Worm (Caenorhabditis elegans): ENCODE measurements around the gene srz-99.

Gene srz-99

DNA sequence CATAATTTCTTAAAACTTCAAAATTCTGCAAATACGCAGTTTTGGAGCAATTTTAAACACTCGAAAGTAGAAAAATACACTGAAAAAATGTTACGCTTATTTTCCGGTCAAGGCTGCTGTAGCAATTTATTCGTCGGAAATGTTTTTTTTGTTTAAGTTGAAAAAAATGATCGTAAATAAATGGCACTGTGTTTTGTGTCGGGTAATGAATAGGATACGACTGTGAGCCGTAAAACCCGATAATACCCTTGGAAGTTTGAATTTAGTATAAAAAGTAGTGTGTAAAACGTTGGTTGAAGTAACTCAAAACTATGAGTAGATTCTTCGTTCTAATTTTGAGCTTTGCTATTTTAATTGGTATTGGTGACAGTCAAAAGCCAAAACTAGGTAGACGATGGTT lies 3.1 kb upstream of the srz-99 start, which contains the start of gene T25E12.14:
Gene T25E12.14 (plus strand): TSS at position 301 of the 400 bp plus-strand sequence.
- TF ChIP-seq unc-62 (GFP tag; optimal IDR thresholded peaks at IDR 0.05), result no peak

DNA sequence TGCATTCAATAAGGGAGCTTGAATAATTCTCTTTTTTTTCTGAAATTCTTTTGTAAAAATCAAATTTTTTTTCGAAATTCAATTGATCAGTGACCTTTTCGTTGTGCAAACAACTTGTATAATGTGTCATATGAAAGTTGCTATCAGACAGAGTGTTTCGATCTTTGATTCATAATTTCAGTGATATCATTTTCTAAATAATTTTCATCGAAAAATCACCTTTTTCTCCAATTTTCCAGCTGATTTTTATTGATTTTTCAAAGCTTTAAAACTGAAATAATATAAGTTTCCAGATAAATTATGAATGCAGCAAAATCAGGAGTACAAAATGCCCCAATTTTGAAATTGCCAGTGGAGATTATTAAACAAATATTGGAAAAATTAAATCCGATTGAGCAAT lies 1.6 kb upstream of the srz-99 start, which contains the start of gene fbxa-127:
Gene fbxa-127 (plus strand): TSS at position 301 of the 400 bp plus-strand sequence.
- TF ChIP-seq unc-62 (GFP tag; optimal IDR thresholded peaks at IDR 0.05), result no peak

DNA sequence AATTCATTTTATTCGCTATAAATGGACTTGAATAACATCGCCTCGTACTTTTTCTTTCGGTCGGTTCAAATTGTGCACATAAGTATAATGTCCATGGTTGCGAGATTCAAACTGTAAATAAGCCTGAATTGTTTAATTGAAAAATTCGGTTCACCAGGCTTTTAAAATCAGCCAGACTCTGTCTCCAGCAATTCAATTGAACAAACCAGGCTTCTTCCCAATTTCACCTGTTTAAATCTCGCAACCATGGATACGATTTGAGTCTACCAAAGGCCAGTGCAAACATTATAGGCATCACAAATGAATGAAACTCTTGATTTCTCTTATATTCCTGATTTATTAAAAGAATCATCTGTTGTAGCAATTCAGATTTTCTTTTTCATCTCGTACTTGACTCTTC lies 1.5 kb downstream of the srz-99 start, which contains the start of gene srz-100:
Gene srz-100 (plus strand): TSS at position 301 of the 400 bp plus-strand sequence.
- no peak for TF ChIP-seq unc-62 (GFP tag; optimal IDR thresholded peaks at IDR 0.05)

DNA sequence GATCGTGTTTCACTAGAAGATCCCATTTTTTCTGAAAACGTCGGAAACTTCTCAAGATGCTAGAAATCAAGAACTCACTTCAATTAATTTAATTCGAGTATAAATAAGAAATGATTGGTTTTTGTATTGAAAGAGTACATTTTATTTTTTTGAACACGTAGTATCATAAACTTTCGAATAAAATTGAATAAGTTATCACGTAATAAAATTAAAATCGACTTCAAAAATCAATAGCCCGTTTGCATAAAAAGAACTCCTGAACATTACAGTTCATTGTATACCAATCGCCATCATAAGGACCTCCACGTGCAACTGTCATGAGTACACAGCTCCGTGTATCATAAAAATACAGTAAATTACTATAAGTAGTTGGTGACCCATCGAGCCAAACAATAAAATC lies 3.6 kb downstream of the srz-99 start, which contains the start of gene T25E12.16:
Gene T25E12.16 (minus strand): TSS at position 101 of the 400 bp plus-strand sequence.
- TF ChIP-seq unc-62 (GFP tag; optimal IDR thresholded peaks at IDR 0.05), result no peak

DNA sequence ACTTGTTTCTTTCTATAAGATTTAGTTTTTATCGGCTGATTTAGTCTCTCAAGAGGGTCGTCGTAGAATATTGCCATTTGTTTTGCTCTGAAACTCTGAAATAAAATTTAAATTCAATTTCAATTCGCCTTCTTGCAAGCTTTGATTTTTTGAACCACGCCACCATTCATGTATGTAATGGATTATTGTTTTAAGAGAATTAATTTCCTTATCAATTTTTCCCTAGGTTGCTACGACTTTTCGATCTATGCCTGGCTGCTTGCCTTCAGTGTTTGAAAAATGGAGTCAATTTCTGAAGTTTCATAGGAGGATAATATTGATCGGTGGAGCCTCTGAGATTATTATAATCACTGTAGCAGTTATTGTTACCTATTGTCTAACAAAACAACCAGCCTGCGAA lies 5.5 kb downstream of the srz-99 start, which contains the start of the genes clec-38 and clec-34:
Gene clec-38 (minus strand): TSS at position 101 of the 400 bp plus-strand sequence.
Gene clec-34 (plus strand): TSS at position 248 of the 400 bp plus-strand sequence.
- TF ChIP-seq unc-62 (GFP tag; optimal IDR thresholded peaks at IDR 0.05), result no peak

DNA sequence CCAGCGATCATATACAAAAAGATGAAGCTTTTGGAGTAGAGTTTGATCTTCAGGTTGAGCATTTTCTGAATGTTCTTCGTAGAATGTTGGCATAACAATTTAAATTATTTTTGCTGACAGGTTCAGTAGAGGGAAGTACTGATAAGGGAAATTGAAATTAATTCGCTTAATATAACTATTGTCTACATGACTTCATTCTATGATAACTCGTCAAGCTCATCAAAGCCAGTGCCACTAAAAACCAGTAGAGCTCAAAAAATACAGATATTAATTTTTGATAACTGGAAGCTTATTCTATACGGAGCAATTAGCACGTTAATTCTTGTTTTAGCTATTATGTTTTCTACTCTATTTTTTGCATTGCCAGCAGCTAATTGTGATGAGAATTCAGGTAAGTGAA lies 9.0 kb downstream of the srz-99 start, which contains the start of the genes clec-29 and clec-39:
Gene clec-29 (minus strand): TSS at position 101 of the 400 bp plus-strand sequence.
Gene clec-39 (plus strand): TSS at position 169 of the 400 bp plus-strand sequence.
- no peak for TF ChIP-seq unc-62 (GFP tag; optimal IDR thresholded peaks at IDR 0.05)

DNA sequence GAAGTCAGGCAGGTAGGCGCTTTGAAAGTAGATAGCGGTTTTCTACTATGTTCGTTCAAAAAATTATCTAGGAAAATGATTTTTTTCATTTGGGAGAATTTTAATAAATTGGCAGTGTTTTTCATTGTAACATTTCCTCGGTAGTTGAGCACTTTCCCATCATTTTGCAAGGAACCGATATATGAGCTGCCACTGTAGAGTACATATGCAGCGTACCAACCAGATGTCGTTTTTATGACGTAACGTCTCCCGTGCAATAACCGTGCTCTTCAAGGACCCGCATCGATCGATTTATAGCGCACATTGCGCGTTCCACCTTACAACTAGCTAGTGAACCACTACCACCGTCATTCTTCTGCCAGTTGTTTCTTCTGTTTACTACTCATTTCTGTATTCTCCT lies 12.1 kb downstream of the srz-99 start, which contains the start of gene T25E12.6:
Gene T25E12.6 (plus strand): TSS at position 301 of the 400 bp plus-strand sequence.
- no peak for TF ChIP-seq unc-62 (GFP tag; optimal IDR thresholded peaks at IDR 0.05)

DNA sequence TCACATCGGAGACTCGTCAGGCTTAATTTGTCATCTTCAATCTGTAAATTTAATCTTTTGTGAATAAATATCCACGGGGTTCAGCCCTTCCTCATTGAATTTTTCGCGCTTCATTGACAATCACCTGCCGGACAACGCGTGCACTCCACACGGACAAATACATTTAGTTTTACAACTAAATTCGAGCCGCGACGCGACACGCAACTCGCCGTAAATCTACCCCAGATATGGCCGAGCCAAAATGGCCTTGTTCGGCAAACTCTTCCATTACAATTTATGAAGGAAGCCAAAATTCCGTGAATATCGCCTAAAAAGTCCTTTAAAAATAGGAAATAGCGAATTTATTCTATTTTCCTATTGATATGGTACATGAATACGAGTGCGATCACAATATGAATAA lies 14.7 kb downstream of the srz-99 start:
- no peak for TF ChIP-seq unc-62 (GFP tag; optimal IDR thresholded peaks at IDR 0.05)

DNA sequence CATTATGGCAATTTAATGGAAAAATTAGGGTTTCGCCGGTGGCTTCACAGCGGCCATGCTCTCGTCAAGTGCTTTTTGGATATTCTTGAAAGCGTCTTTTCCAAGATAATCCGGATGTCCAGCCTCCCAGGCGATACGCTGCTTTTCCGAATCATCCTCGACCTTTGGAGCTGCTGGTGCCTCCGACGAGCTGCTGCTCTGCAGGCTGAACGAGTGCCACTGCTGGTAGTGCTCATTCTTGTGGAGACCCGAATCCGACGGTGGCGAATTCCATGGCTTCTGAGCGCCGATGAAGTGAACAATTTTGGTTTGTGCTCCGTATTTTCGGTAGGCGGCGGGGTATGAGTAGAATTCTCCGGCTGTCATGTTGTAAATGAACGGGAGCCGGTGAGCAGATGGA lies 15.2 kb downstream of the srz-99 start:
- TF ChIP-seq unc-62 (GFP tag; optimal IDR thresholded peaks at IDR 0.05), result no peak

DNA sequence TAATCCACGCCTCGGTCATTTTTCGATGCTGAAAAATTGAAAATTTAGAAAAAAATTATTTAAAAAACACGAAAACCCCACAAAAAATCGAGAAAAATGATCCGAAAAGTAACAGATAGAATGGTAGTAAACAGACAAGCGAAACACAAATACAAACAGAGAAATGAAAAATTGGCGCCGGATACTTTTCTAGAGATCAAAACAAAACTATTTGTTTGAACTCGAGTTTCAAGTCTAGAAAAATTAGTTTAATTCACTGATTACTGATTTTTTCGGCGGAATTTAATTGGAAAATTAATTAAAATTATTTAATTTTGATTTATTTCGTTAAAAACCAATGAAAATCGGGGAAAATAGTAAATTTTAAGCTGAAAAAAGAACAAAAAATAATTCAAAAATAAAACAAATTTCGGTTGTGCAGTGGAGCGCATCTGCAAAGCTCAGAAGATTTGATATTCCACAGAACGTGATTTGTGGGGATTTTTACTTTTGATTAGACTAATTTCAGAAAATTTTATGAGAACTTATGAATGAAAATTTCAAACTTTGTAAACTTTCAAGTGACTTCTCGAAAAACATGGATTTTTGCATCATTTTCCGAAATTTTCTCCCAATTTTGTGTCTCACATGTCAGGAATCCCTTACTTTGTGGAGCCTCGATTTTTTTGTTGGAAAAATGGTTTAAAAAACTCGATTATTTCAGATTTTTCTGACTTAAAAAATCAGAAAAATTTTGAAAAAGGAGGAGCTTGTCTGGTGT lies 16.4 kb downstream of the srz-99 start, which contains the start of gene gyg-2:
Gene gyg-2 (minus strand): TSS at position 28 of the 760 bp plus-strand sequence.
- no peak for TF ChIP-seq unc-62 (GFP tag; optimal IDR thresholded peaks at IDR 0.05)

DNA sequence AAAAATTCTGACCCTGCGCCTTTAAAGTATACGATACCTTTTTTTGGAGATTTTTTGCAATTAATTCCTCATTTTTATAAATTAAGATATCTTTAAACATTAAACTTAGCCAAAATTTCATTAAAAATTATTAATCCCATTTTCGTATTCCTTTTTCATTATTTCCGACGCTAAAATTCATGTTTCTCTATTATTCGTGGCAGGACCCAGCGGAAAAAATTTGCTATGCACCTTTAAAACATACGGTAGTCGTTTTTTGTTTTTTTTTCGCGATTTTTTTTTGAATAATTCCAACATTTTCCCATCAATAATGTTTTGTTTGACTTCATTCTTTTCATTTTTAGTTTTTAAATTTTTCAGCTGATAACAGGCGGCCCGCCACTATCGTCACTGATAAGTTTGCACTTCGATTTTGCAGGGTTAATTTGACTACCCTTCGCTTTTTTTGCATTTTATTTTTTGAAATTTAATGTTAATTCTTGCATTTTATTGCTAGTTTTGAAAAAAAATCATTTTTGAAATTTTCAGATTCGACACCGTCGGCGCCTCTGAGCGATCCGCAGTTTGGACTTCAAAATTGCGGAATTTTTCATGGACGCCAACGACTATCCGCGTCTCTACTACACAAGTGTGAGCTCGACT lies 17.1 kb downstream of the srz-99 start, which contains the start of gene dkf-2:
Gene dkf-2 (plus strand): TSS at position 592 of the 642 bp plus-strand sequence.
- no peak for TF ChIP-seq unc-62 (GFP tag; optimal IDR thresholded peaks at IDR 0.05)

DNA sequence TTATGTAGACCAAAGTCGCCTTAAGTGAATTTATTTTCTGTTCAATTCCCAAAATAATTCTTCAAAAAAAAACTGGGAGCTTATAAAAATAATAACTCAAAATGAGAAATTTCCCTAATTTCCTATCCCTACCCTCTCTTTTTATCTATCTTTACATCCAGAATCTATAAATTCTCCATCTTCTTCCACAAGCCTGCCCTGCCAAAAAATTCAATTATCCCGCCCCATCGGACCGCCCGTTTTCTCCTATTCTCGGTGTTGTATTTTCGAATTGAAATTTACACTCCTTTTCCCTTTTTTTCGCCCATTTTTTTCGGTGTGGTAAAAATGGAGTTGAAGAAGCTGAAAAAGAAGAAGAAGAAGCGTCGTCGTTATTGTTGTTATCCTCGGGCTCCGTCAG lies 19.4 kb downstream of the srz-99 start:
- no peak for TF ChIP-seq unc-62 (GFP tag; optimal IDR thresholded peaks at IDR 0.05)

DNA sequence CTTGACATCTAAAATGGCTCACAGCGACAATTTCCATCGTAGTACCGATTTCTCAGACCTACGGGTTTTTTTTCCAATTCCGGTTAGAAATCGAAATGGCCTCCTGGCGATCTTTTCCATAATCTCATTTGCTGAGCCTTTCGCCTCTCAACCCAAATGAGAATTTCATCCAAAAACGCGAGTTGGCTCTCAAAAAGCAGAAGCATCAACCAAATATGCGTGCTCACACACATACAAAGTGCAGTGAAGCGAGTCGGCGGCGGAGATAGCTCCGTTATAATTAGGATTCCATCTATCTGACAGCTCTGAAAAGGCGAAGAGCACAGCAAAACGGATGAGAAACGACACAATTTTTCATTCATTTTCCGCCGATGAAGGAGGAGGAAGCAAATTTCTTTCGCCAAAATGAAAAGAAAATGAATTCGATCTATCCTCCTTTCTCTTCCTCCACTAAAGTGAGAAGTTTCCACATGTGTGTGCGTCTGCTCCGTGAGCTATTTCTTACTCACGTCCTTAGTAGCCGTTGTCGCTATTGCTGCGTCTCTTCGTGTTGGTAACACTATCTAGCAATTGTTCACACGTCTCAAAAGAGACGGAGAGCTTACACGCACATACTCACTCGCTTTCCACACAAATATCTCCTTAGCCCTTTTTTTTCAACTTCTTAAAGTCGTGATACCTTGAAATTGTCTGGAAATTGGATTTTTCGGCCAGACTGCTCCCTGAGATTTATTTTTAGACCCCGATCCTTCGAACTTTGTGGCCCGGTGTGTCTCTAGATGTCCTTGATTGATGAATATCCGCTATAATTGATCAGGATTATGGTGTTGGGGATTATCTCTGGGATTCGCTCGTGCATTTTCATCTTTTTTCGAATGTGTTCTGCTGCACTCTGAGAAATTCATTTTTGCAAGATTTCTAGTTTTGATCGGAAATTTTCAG lies 22.3 kb downstream of the srz-99 start:
- no peak for TF ChIP-seq unc-62 (GFP tag; optimal IDR thresholded peaks at IDR 0.05)

DNA sequence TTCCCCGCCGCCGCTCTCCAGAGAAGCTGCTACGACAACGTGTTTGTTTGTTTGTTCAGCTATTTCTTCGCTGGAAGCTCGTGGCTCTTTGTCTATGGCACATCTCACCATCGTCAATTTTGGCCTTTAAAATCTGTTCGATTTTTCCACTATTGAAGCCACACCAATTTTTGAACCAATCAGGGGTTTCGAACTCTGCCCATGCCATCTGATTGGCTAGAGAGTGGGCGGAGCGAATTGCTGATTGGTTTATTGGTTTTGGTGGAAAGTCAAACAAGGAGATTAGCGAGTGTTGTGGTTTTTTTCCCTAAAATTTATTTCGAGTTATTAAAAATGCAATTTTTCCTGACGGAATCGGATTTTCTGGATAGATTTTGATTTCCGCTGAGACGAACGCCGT lies 26.1 kb downstream of the srz-99 start:
- TF ChIP-seq unc-62 (GFP tag; optimal IDR thresholded peaks at IDR 0.05), result no peak

DNA sequence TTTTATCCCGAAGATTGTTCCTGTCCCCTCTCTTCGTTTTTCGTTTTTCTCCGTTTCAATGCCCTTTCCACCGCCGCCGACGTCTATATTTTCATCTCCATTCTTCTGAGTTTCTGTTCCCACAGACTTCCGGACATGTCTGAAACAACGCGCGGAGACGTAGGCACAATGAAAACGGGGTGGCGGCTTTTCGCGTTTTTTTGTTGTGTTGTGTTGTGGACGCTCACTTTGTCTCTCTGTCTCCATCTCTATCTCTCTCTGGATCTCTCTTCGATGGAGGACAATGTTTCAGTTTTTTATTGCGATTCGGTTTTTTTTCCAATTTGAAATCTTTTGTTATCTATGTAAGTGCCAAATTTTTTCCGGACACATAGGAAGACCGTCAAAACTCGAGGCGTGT lies 29.9 kb downstream of the srz-99 start:
- TF ChIP-seq unc-62 (GFP tag; optimal IDR thresholded peaks at IDR 0.05), result no peak

Data from whole organism, dauer.